Worm (Caenorhabditis elegans) whole organism, L4 larva: ENCODE data around the gene srx-137.

ENCODE experiments used
- mdl-1 ChIP-seq, 2 experiments: fragments of 150-350 bp in 1 of 2; sonication (generic microtip) in 1 of 2; optimal IDR thresholded peaks; 2 replicates each; lab custom pipeline; 2014 to 2017; ENCODE audit warnings: missing biosample characterization in 2 of 2, missing genetic modification characterization in 2 of 2
- ztf-11 ChIP-seq: fragments of 150-350 bp; optimal IDR thresholded peaks from 2 replicates; lab custom pipeline; 2014; ENCODE audit warnings: missing biosample characterization, missing genetic modification characterization

- TF ChIP-seq ztf-11 (tag; lab: Kevin White, UChicago) (no peak), mdl-1 (tag; optimal IDR thresholded peaks at IDR 0.05; lab: Kevin White, UChicago) (no peak)
These were observed 3.7 kb downstream of the srx-137 start, which contains the start of gene nhr-175 for ce11 chrV:13866353-13866752.
